Worm (Caenorhabditis elegans): ENCODE results near the gene smcr-8.
"Not testable (repeated sequence)": the region's sequence is repeated elsewhere in the genome, so short reads cannot be mapped to it uniquely, and the experiment has no call there.

smcr-8 gene

DNA sequence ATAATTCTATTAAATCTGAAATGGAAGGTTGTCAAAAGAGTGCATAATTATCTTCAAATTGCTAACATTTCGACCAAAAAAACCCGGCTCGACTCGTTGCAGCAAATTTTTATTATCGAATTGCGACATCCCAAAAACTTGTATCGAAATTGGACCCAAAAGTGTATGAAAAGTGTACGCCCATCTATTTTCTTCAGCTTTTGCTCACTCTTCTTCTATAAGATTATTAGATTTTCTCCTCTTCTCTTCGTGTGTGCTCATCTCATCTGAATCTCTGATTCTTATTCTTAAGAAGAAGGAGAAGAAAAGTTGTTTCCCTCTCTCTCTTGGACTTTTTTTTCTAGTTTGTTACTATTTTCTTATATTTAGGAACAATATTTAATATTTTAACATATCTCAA is 31.9 kb upstream of the smcr-8 start:
- TF ChIP-seq gei-17 (GFP tag; optimal IDR thresholded peaks at IDR 0.05) (no peak), B0035.1 (tag; optimal IDR thresholded peaks at IDR 0.05) (no peak), madf-10 (tag; optimal IDR thresholded peaks at IDR 0.05) (no peak), F55B11.4 (tag; optimal IDR thresholded peaks at IDR 0.05; ENCODE audit: borderline replicate concordance, insufficient read depth) (no peak), lir-1 (GFP tag; conservative IDR thresholded peaks at IDR 0.05) (no peak), F49E8.2 (tag; optimal IDR thresholded peaks at IDR 0.05; ENCODE audit: insufficient read depth) (no peak), F39B2.1 (GFP tag; IDR thresholded peaks at IDR 0.05) (no peak), K12H6.12 (tag; optimal IDR thresholded peaks at IDR 0.05) (no peak), bed-1 (GFP tag; IDR thresholded peaks at IDR 0.05) (no peak), F33H1.4 (GFP tag; IDR thresholded peaks at IDR 0.05) (no peak), attf-6 (GFP tag; IDR thresholded peaks at IDR 0.05) (no peak), athp-1 (tag; optimal IDR thresholded peaks at IDR 0.05) (no peak)

DNA sequence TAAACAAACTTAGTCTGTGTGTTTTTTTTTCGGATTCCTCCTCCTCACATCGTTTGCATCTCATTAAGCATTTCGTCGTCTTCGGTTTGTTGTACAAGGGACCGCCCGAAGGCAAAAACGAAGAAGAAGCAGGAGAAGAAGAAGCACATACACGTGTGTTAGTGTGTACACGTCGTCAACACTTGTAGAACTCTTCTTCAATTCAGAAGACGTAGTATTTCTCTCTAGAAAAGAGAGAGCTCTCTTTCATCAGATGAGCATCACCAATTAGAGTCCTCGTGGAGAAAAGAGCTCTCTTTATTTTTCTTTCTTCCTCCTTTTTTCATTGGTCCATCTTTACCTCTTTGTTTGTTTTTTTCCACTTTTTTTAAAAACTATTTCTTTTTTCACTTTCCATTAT is 31.0 kb upstream of the smcr-8 start:
- TF ChIP-seq snpc-1.3 (tag; optimal IDR thresholded peaks at IDR 0.05; ENCODE audit: insufficient read depth) = no peak
- TF ChIP-seq hrde-1 (tag; optimal IDR thresholded peaks at IDR 0.05; ENCODE audit: borderline replicate concordance) = no peak

DNA sequence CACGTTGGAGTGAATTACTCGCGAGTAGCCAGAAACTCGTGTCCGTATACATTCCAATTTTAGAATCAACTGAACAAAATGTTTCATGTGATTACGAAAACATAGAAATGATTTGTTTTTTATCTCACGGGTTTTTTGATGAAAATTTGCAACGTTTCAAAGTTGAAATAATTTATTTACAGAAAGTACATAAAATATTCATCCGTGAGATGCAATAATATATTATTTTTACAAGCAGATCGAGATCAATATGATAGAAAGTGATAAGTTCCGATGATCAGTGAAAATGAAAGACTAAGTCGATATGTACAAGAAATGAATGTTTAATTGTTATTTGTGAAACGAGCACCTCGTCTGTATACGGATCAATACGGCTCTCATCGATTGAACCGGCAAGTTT is 18.8 kb upstream of the smcr-8 start, which contains the start of gene C27F2.6:
C27F2.6 (minus strand) TSS at position 101 of the 400 bp plus-strand sequence.
- TF ChIP-seq zim-3, ztf-18, mxl-1 (tag; optimal IDR thresholded peaks at IDR 0.05): not testable (repeated sequence)

DNA sequence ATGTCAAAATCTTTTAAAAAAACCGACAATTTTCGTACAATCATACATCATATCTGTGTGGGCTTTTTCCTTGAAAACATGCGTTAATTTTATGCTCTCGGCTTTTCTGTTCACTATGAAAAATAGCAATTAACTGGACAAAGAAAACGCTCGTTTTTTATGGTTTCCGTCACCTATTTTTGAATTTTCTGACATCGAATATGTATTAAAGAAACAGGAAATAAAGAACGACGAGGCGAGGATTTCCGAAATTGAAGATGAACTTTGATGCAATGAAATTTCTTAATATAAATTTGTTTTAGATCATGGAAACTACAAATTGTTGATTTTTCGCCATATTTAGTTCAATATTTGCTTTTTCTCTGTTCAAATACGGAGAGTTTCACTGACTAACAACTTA is 15.2 kb upstream of the smcr-8 start:
- TF ChIP-seq mxl-1 (tag; optimal IDR thresholded peaks at IDR 0.05) = no peak
- TF ChIP-seq F39B2.1 (GFP tag; IDR thresholded peaks at IDR 0.05) = no peak
- no peak for TF ChIP-seq rpc-1 (optimal IDR thresholded peaks at IDR 0.05)
- TF ChIP-seq rpc-1 (tag; optimal IDR thresholded peaks at IDR 0.05) = no peak
- no peak for TF ChIP-seq mel-28 (tag; optimal IDR thresholded peaks at IDR 0.05; ENCODE audit: borderline replicate concordance)
- no peak for TF ChIP-seq madf-8 (GFP tag; conservative IDR thresholded peaks at IDR 0.05)
- TF ChIP-seq snpc-4 (GFP tag; optimal IDR thresholded peaks at IDR 0.05) = no peak
- no peak for TF ChIP-seq snpc-4 (tag; optimal IDR thresholded peaks at IDR 0.05)
- TF ChIP-seq ama-1 (optimal IDR thresholded peaks at IDR 0.05) = no peak
- TF ChIP-seq ama-1 (GFP tag; optimal IDR thresholded peaks at IDR 0.05) = no peak
- no peak for TF ChIP-seq mes-4 (tag; optimal IDR thresholded peaks at IDR 0.05)
- TF ChIP-seq F57A8.1 (GFP tag; optimal IDR thresholded peaks at IDR 0.05) = no peak
- TF ChIP-seq nhr-120 (GFP tag; IDR thresholded peaks at IDR 0.05) = no peak
- no peak for TF ChIP-seq ZK185.1 (tag; optimal IDR thresholded peaks at IDR 0.05; ENCODE audit: poor library complexity, severe bottlenecking)
- no peak for TF ChIP-seq ceh-27 (GFP tag; optimal IDR thresholded peaks at IDR 0.05)
- no peak for TF ChIP-seq aptf-2 (GFP tag; conservative IDR thresholded peaks at IDR 0.05)
- no peak for TF ChIP-seq F55B11.4 (tag; optimal IDR thresholded peaks at IDR 0.05; ENCODE audit: borderline replicate concordance, insufficient read depth)
- TF ChIP-seq gei-17 (GFP tag; optimal IDR thresholded peaks at IDR 0.05) = no peak
- TF ChIP-seq ceh-58 (GFP tag; IDR thresholded peaks at IDR 0.05) = no peak

DNA sequence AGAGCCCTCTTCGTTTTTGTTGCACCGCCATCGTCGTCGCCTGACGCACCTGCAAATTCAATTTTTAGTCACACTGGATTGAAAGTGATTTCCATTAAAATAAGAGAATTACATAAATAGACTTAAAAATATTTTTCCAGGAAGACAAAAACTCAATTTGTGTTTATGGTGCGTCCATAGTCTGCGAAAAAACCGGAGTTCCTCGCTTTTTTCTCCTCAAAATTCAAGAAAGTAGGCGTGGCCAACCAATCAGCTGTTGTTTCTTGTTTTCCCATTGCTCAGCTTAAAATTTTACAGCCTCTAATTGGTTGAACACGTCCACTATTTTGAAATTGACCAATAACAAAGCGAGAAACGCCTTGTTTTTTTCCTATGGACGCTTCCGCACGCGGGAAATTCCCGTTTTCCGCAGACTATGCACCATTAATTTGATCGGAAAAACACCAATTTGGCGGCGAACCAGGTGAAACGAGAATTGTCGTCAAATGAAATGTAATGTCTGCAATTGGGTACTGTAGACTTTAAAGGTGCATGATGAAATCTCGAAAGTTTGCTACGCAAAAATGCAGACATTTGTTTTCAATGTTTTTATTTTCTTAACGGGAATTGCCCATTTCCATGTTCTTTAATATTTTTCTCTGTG is 14.6 kb upstream of the smcr-8 start, which contains the start of gene C27F2.7:
C27F2.7 (minus strand) TSS at position 51 of the 643 bp plus-strand sequence.
- TF ChIP-seq ztf-26 (tag; optimal IDR thresholded peaks at IDR 0.05) = no peak
- no peak for TF ChIP-seq bed-1 (GFP tag; IDR thresholded peaks at IDR 0.05)
- no peak for TF ChIP-seq T07F8.4 (tag; optimal IDR thresholded peaks at IDR 0.05)
- no peak for TF ChIP-seq nhr-90 (tag; optimal IDR thresholded peaks at IDR 0.05)
- TF ChIP-seq F57C9.4 (tag; optimal IDR thresholded peaks at IDR 0.05) = no peak
- TF ChIP-seq ztf-25 (GFP tag; IDR thresholded peaks at IDR 0.05) = 0 out of 2 replicates have a peak, but pooled peaks have one; percentile 38
- no peak for TF ChIP-seq ZK185.1 (tag; optimal IDR thresholded peaks at IDR 0.05; ENCODE audit: poor library complexity, severe bottlenecking)
- peak; percentile 60 for TF ChIP-seq tlf-1 (GFP tag; optimal IDR thresholded peaks at IDR 0.05)
- TF ChIP-seq nfya-2 (GFP tag; IDR thresholded peaks at IDR 0.05) = peak; percentile 92
- no peak for TF ChIP-seq K12H6.12 (tag; optimal IDR thresholded peaks at IDR 0.05)
- TF ChIP-seq sptf-2 (GFP tag; optimal IDR thresholded peaks at IDR 0.05) = no peak
- TF ChIP-seq hsf-1 (GFP tag; IDR thresholded peaks at IDR 0.05) = peak; percentile 70
- no peak for TF ChIP-seq mel-28 (tag; optimal IDR thresholded peaks at IDR 0.05; ENCODE audit: borderline replicate concordance)
- peak; percentile 41 for TF ChIP-seq tbp1 (GFP tag; optimal IDR thresholded peaks at IDR 0.05)
- no peak for TF ChIP-seq atf-7 (tag; optimal IDR thresholded peaks at IDR 0.05)

All from whole organism, young adult.